Worm (Caenorhabditis elegans): Measurements from ENCODE around the gene ZK563.2.
A peak's percentile ranks its signal among the peaks of the same experiment; 100 is the strongest.

Gene ZK563.2

DNA sequence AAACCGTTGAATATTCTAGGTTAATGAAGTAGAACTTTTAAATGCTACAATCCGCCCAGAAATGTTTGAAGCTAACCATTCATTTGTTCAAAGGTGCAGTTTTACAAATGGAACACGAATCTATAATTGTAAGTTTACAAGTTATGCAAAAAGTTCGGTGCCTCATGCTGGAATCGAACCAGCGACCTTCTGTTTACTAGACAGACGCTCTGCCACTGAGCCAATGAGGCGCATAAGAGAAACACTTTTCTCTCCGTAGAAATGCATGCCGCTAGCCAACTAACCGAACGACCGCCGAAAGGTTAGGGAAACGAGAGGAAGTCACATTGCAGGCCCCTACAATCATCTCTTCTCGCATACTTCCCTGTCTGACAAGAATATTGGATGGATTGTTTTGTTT is 2.5 kb downstream of the ZK563.2 start (continued):
- no peak for TF ChIP-seq nhr-23 (tag; optimal IDR thresholded peaks at IDR 0.05)
- peak; percentile 4 for TF ChIP-seq nhr-6 (tag; optimal IDR thresholded peaks at IDR 0.05)
- TF ChIP-seq ZK546.5 (tag; optimal IDR thresholded peaks at IDR 0.05), result no peak
- TF ChIP-seq nhr-77 (tag; optimal IDR thresholded peaks at IDR 0.05), result no peak
- no peak for TF ChIP-seq skn-1 (tag; optimal IDR thresholded peaks at IDR 0.05)
- peak; percentile 30 for TF ChIP-seq mab-5 (tag; optimal IDR thresholded peaks at IDR 0.05)
- TF ChIP-seq ztf-11 (tag; optimal IDR thresholded peaks at IDR 0.05), result no peak
- TF ChIP-seq sem-4 (tag; optimal IDR thresholded peaks at IDR 0.05), result peak; percentile 53

DNA sequence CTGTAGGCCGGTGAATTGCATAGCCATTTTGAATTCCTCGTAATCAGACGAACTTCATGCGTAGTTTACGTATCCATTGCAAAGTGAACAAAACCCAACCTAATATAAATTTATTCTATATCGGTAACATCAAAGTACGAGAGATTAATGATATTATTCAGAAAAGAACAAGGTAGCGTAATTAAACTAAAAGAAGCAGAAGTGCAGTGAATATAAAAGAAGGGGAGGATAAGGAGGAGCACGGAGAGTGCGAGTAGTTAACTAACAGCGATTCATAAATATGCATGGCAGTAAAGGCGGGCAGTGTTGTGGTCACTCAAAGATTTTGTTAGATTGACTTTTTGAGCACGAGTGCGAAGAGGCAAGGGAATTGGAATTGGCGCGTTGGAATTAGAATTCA is 5.9 kb downstream of the ZK563.2 start, which contains the start of gene clc-3:
Gene clc-3 (minus strand): TSS at position 101 of the 400 bp plus-strand sequence.
- TF ChIP-seq sma-3 (GFP tag; optimal IDR thresholded peaks at IDR 0.05), result no peak
- no peak for TF ChIP-seq unc-62 (GFP tag; optimal IDR thresholded peaks at IDR 0.05)
- no peak for TF ChIP-seq lsy-2 (tag; optimal IDR thresholded peaks at IDR 0.05)
- no peak for TF ChIP-seq skn-1 (tag; optimal IDR thresholded peaks at IDR 0.05)
- no peak for TF ChIP-seq unc-39 (tag; optimal IDR thresholded peaks at IDR 0.05)
- no peak for TF ChIP-seq ama-1 (optimal IDR thresholded peaks at IDR 0.05)
- no peak for TF ChIP-seq lin-13 (GFP tag; optimal IDR thresholded peaks at IDR 0.05)
- TF ChIP-seq elt-3 (tag; optimal IDR thresholded peaks at IDR 0.05), result no peak
- no peak for TF ChIP-seq C34F6.9 (tag; optimal IDR thresholded peaks at IDR 0.05)
- TF ChIP-seq nhr-11 (tag; optimal IDR thresholded peaks at IDR 0.05), result no peak
- TF ChIP-seq mab-5 (tag; optimal IDR thresholded peaks at IDR 0.05), result no peak
- TF ChIP-seq peb-1 (tag; optimal IDR thresholded peaks at IDR 0.05), result no peak
- TF ChIP-seq ztf-4 (tag; optimal IDR thresholded peaks at IDR 0.05), result no peak
- no peak for TF ChIP-seq sem-4 (tag; optimal IDR thresholded peaks at IDR 0.05)
- TF ChIP-seq ztf-1 (GFP tag; conservative IDR thresholded peaks at IDR 0.05), result no peak
- TF ChIP-seq nhr-237 (tag; optimal IDR thresholded peaks at IDR 0.05), result no peak
- TF ChIP-seq ceh-82 (tag; optimal IDR thresholded peaks at IDR 0.05), result no peak
- no peak for TF ChIP-seq nhr-6 (tag; optimal IDR thresholded peaks at IDR 0.05)

DNA sequence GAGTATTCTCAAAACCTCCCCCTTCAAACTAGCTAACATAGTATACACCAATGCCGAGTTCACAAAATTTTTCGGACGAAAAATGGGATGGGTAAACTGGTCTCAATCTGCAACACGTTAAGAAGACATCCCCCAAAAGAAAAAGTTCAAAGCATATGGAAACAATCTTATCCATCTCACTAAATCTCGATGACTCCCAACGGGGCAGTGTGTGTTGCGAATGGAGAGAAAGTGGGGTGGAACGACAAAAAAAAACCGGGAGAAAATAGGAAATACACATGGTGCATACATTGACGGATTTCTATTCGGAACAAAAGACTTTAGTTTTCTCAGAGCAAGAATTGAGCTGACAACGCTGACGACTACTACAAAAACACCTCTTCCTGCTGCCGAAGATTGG is 6.6 kb downstream of the ZK563.2 start:
- TF ChIP-seq nhr-77 (tag; optimal IDR thresholded peaks at IDR 0.05) (no peak), unc-55 (GFP tag; optimal IDR thresholded peaks at IDR 0.05) (peak; percentile 10), nhr-12 (tag; optimal IDR thresholded peaks at IDR 0.05) (no peak)

DNA sequence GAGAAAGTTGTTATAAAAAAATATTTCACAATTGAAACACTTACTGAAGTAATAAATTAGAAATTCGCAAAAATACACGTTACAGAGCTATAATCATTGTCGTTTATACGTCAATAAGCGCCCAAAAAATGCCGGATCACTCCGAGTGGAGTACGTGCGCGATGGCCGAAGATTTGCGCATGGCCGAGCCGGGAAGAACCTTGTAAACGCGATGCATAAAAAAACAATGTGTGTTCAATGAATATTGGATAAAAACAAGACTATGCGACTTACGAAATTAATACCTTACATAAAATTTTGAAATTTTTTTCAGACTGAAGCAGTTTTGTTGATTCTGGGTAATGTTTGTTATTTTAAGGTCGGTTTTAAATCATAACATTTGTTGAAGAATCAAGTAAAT is 10.4 kb downstream of the ZK563.2 start, which contains the start of gene sorf-1:
Gene sorf-1 (minus strand): TSS at position 135 of the 400 bp plus-strand sequence.
- TF ChIP-seq snpc-4 (tag; optimal IDR thresholded peaks at IDR 0.05) (no peak), ceh-82 (tag; optimal IDR thresholded peaks at IDR 0.05) (no peak), mab-5 (tag; optimal IDR thresholded peaks at IDR 0.05) (no peak), alr-1 (tag; optimal IDR thresholded peaks at IDR 0.05) (no peak), F13H6.1 (tag; optimal IDR thresholded peaks at IDR 0.05) (no peak), ztf-11 (tag; optimal IDR thresholded peaks at IDR 0.05) (no peak), peb-1 (tag; optimal IDR thresholded peaks at IDR 0.05) (no peak), dmd-4 (tag; optimal IDR thresholded peaks at IDR 0.05) (no peak), nhr-25 (tag; optimal IDR thresholded peaks at IDR 0.05) (no peak), R02D3.7 (tag; optimal IDR thresholded peaks at IDR 0.05) (no peak), fos-1 (tag; optimal IDR thresholded peaks at IDR 0.05) (no peak), nhr-6 (tag; optimal IDR thresholded peaks at IDR 0.05) (no peak), nhr-129 (tag; optimal IDR thresholded peaks at IDR 0.05) (peak; percentile 19), nhr-23 (tag; optimal IDR thresholded peaks at IDR 0.05) (no peak), Y55F3AM.14 (GFP tag; optimal IDR thresholded peaks at IDR 0.05) (no peak), nhr-11 (tag; optimal IDR thresholded peaks at IDR 0.05) (no peak), unc-55 (GFP tag; optimal IDR thresholded peaks at IDR 0.05) (peak; percentile 56), sma-9 (GFP tag; optimal IDR thresholded peaks at IDR 0.05) (peak; percentile 36), sma-9 (tag; optimal IDR thresholded peaks at IDR 0.05) (no peak), ama-1 (optimal IDR thresholded peaks at IDR 0.05) (no peak), lin-39 (tag; optimal IDR thresholded peaks at IDR 0.05) (no peak), ztf-4 (tag; optimal IDR thresholded peaks at IDR 0.05) (no peak), zag-1 (tag; optimal IDR thresholded peaks at IDR 0.05) (no peak), blmp-1 (tag; optimal IDR thresholded peaks at IDR 0.05; ENCODE audit: insufficient read depth) (no peak), egl-27 (tag; optimal IDR thresholded peaks at IDR 0.05) (no peak), lsy-2 (tag; optimal IDR thresholded peaks at IDR 0.05) (peak in 1 of 2 experiments; percentile 42), crh-2 (tag; optimal IDR thresholded peaks at IDR 0.05) (no peak), sma-3 (GFP tag; optimal IDR thresholded peaks at IDR 0.05) (peak; percentile 57), elt-1 (tag; optimal IDR thresholded peaks at IDR 0.05) (no peak), ceh-16 (tag; optimal IDR thresholded peaks at IDR 0.05) (no peak), gmeb-1 (tag; optimal IDR thresholded peaks at IDR 0.05) (no peak), unc-39 (tag; optimal IDR thresholded peaks at IDR 0.05) (no peak), nhr-12 (tag; optimal IDR thresholded peaks at IDR 0.05) (no peak), nhr-21 (tag; optimal IDR thresholded peaks at IDR 0.05) (no peak), C34F6.9 (tag; optimal IDR thresholded peaks at IDR 0.05) (peak; percentile 46), sem-4 (tag; optimal IDR thresholded peaks at IDR 0.05) (no peak), skn-1 (tag; optimal IDR thresholded peaks at IDR 0.05) (no peak), mbf-1 (tag; optimal IDR thresholded peaks at IDR 0.05) (no peak), lin-13 (GFP tag; optimal IDR thresholded peaks at IDR 0.05) (peak; percentile 2), nhr-237 (tag; optimal IDR thresholded peaks at IDR 0.05) (no peak), unc-62 (GFP tag; optimal IDR thresholded peaks at IDR 0.05) (no peak), mdl-1 (tag; optimal IDR thresholded peaks at IDR 0.05) (no peak), elt-3 (tag; optimal IDR thresholded peaks at IDR 0.05) (no peak), ZK546.5 (tag; optimal IDR thresholded peaks at IDR 0.05) (no peak)

Data from whole organism, L2 larva.